Worm (Caenorhabditis elegans) whole organism, L4/young adult: ENCODE results near the gene Y54G2A.49.

Experiments used
- dao-5 ChIP-seq: sonication (generic microtip); optimal IDR thresholded peaks from 2 replicates; lab custom pipeline; 2016; ENCODE audit warnings: missing genotype, missing genetic modification characterization, moderate library complexity, missing compliant biosample characterization
- him-1 ChIP-seq: sonication (generic microtip); optimal IDR thresholded peaks from 2 replicates; lab custom pipeline; 2016; ENCODE audit warnings: missing genotype, missing genetic modification reagents, missing genetic modification characterization, missing compliant biosample characterization

DNA sequence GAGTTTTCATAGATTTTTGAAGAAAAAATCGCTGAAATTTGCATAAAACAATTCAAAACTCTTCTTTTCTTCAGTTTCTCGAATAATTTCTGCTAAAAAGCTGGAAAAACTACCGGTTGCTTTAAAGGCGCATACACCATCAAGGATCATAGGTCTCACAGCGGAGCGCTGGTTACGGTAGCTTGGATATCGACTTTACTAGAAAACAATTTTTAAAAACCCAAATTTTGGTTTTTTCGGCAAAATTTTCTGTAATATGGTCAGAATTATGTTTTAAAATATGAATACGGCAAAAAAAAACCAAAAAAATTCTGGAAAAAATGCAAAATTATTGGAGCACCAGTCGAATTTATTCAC is 40.4 kb upstream of the Y54G2A.49 start:
- TF ChIP-seq him-1 (tag; lab: Kevin White, UChicago) (no peak), dao-5 (tag; lab: Kevin White, UChicago) (no peak)
